Worm (Caenorhabditis elegans): ENCODE data around the gene lec-2.

ce11 chrII:9981760-9982159, 34.2 kb downstream of the lec-2 start, which contains the start of gene sdz-38:
- no peak for TF ChIP-seq Y79H2A.3 (GFP tag; conservative IDR thresholded peaks at IDR 0.05)
- no peak for TF ChIP-seq dpl-1 (GFP tag; optimal IDR thresholded peaks at IDR 0.05)
- no peak for TF ChIP-seq F22D6.2 (tag; optimal IDR thresholded peaks at IDR 0.05)
- TF ChIP-seq pha-4 (tag; optimal IDR thresholded peaks at IDR 0.05), result no peak
- no peak for TF ChIP-seq F39B2.1 (GFP tag; IDR thresholded peaks at IDR 0.05)
- no peak for TF ChIP-seq hmg-20 (GFP tag; IDR thresholded peaks at IDR 0.05)
- TF ChIP-seq unc-130 (GFP tag; optimal IDR thresholded peaks at IDR 0.05), result no peak
- TF ChIP-seq K11D2.4 (GFP tag; IDR thresholded peaks at IDR 0.05), result no peak
- no peak for TF ChIP-seq F55B11.4 (tag; optimal IDR thresholded peaks at IDR 0.05; ENCODE audit: borderline replicate concordance, insufficient read depth)
- TF ChIP-seq Y53G8AR.9 (GFP tag; conservative IDR thresholded peaks at IDR 0.05), result no peak
- no peak for TF ChIP-seq sea-2 (GFP tag; IDR thresholded peaks at IDR 0.05)

Measured in whole organism, young adult.